Fruit fly (Drosophila melanogaster) whole organism, embryonic: Measurements from ENCODE around the gene peb.

ENCODE experiments used
- Aef1 ChIP-seq: fragments of 200-800 bp; sonication (Bioruptor generic); IDR thresholded peaks from 3 replicates; pipeline ENCODE4 v1.3.6; 2022; ENCODE audit warnings: missing biosample characterization, missing genetic modification characterization
- Atf-2 ChIP-seq: fragments of 200-800 bp; sonication (Bioruptor generic); optimal IDR thresholded peaks from 2 replicates; lab custom pipeline; 2016; ENCODE audit warnings: missing biosample characterization, missing genetic modification characterization
- B-H2 ChIP-seq: fragments of 200-800 bp; sonication (Bioruptor generic); optimal IDR thresholded peaks from 2 replicates; lab custom pipeline; 2018; ENCODE audit warnings: missing biosample characterization, mild to moderate bottlenecking, missing genetic modification characterization
- Bgb ChIP-seq: fragments of 200-800 bp; sonication (Bioruptor generic); IDR thresholded peaks from 2 replicates; pipeline ENCODE4 v1.3.6; 2022; ENCODE audit warnings: missing biosample characterization, missing genetic modification characterization; ENCODE audit not compliant: partially characterized antibody
- CG10267 ChIP-seq: fragments of 200-800 bp; sonication (Bioruptor generic); optimal IDR thresholded peaks from 2 replicates; lab custom pipeline; 2018; ENCODE audit warnings: missing biosample characterization, mild to moderate bottlenecking, missing genetic modification characterization, moderate library complexity
- CG10959 ChIP-seq: fragments of 200-800 bp; sonication (Bioruptor generic); IDR thresholded peaks from 2 replicates; pipeline ENCODE4 v1.3.6; 2022; ENCODE audit warnings: missing biosample characterization, missing genetic modification characterization
- CG11247 ChIP-seq: fragments of 200-800 bp; sonication (Bioruptor generic); IDR thresholded peaks from 2 replicates; pipeline ENCODE4 v1.3.6; 2022; ENCODE audit warnings: missing biosample characterization, missing genetic modification characterization
- CG12155 ChIP-seq: fragments of 200-800 bp; sonication (Bioruptor generic); optimal IDR thresholded peaks from 3 replicates; lab custom pipeline; 2016; ENCODE audit warnings: missing biosample characterization, missing genetic modification characterization
- CG12769 ChIP-seq: fragments of 200-800 bp; sonication (Bioruptor generic); optimal IDR thresholded peaks from 2 replicates; lab custom pipeline; 2019; ENCODE audit warnings: missing biosample characterization, mild to moderate bottlenecking, missing genetic modification characterization, moderate library complexity
- CG14050 ChIP-seq: fragments of 200-800 bp; sonication (Bioruptor generic); IDR thresholded peaks from 3 replicates; pipeline ENCODE4 v1.3.6; 2022; ENCODE audit warnings: missing biosample characterization, missing genetic modification characterization
- CG14441 ChIP-seq: fragments of 200-800 bp; sonication (Bioruptor generic); IDR thresholded peaks from 2 replicates; pipeline ENCODE4 v1.3.6; 2022; ENCODE audit warnings: missing biosample characterization, missing genetic modification characterization
- CG17568 ChIP-seq: fragments of 200-800 bp; sonication (Bioruptor generic); optimal IDR thresholded peaks from 2 replicates; lab custom pipeline; 2018; ENCODE audit warnings: missing biosample characterization, mild to moderate bottlenecking, missing genetic modification characterization, moderate library complexity
- CG18764 ChIP-seq: fragments of 200-800 bp; sonication (Bioruptor generic); optimal IDR thresholded peaks from 3 replicates; lab custom pipeline; 2016; ENCODE audit warnings: missing biosample characterization, missing genetic modification characterization
- CG2129 ChIP-seq: fragments of 200-800 bp; sonication (Bioruptor generic); IDR thresholded peaks from 2 replicates; pipeline ENCODE4 v1.3.6; 2022; ENCODE audit warnings: missing biosample characterization, missing genetic modification characterization; ENCODE audit not compliant: partially characterized antibody
- CG2678 ChIP-seq: fragments of 200-800 bp; sonication (Bioruptor generic); optimal IDR thresholded peaks from 3 replicates; lab custom pipeline; 2019; ENCODE audit warnings: missing biosample characterization, mild to moderate bottlenecking, missing genetic modification characterization, moderate library complexity
- CG30020 ChIP-seq: fragments of 200-800 bp; optimal IDR thresholded peaks from 2 replicates; lab custom pipeline; 2019; ENCODE audit warnings: missing biosample characterization, mild to moderate bottlenecking, missing genetic modification characterization, moderate library complexity
- CG4328 ChIP-seq: fragments of 200-800 bp; sonication (Bioruptor generic); optimal IDR thresholded peaks from 3 replicates; lab custom pipeline; 2017; ENCODE audit warnings: missing biosample characterization, missing genetic modification reagents, missing genetic modification characterization
- CG4360 ChIP-seq: fragments of 200-800 bp; sonication (Bioruptor generic); IDR thresholded peaks from 2 replicates; pipeline ENCODE4 v1.3.6; 2022; ENCODE audit warnings: missing biosample characterization, missing genetic modification characterization
- CG4707 ChIP-seq: fragments of 200-800 bp; sonication (Bioruptor generic); optimal IDR thresholded peaks from 2 replicates; lab custom pipeline; 2018; ENCODE audit warnings: missing biosample characterization, mild to moderate bottlenecking, missing genetic modification characterization, moderate library complexity
- CG7786 ChIP-seq: fragments of 200-800 bp; sonication (Bioruptor generic); optimal IDR thresholded peaks from 2 replicates; lab custom pipeline; 2016; ENCODE audit warnings: missing biosample characterization, missing genetic modification characterization
- CG8388 ChIP-seq: fragments of 200-800 bp; sonication (Bioruptor generic); optimal IDR thresholded peaks from 2 replicates; lab custom pipeline; 2019; ENCODE audit warnings: missing biosample characterization, mild to moderate bottlenecking, missing genetic modification characterization, moderate library complexity
- CG9817 ChIP-seq: fragments of 200-800 bp; sonication (Bioruptor generic); optimal IDR thresholded peaks from 2 replicates; lab custom pipeline; 2018; ENCODE audit warnings: missing biosample characterization, mild to moderate bottlenecking, missing genetic modification characterization, moderate library complexity
- Camta ChIP-seq: fragments of 200-800 bp; sonication (Bioruptor generic); optimal IDR thresholded peaks from 2 replicates; lab custom pipeline; 2016; ENCODE audit warnings: missing biosample characterization, missing genetic modification characterization
- D ChIP-seq, 2 experiments: fragments of 200-800 bp in 1 of 2; fragments of >200 bp in 1 of 2; sonication (Bioruptor generic) in 1 of 2; optimal IDR thresholded peaks; 2 replicates in 1 of 2; 3 replicates in 1 of 2; lab custom pipeline; 2017; ENCODE audit warnings: mild to moderate bottlenecking in 1 of 2, missing biosample characterization in 1 of 2, missing genetic modification characterization in 1 of 2, missing genetic modification reagents in 1 of 2
- Dek ChIP-seq: fragments of 200-800 bp; sonication (Bioruptor generic); optimal IDR thresholded peaks from 3 replicates; lab custom pipeline; 2019; ENCODE audit warnings: missing biosample characterization, mild to moderate bottlenecking, missing genetic modification characterization, moderate library complexity
- Dll ChIP-seq: fragments of 200-800 bp; sonication (Bioruptor generic); IDR thresholded peaks from 4 replicates; pipeline ENCODE4 v1.3.6; 2022; ENCODE audit warnings: missing biosample characterization, missing genetic modification characterization; ENCODE audit not compliant: partially characterized antibody
- Eip74EF ChIP-seq, 2 experiments: fragments of 200-800 bp in 1 of 2; fragments of >200 bp in 1 of 2; sonication (Bioruptor generic) in 1 of 2; optimal IDR thresholded peaks; 2 replicates each; lab custom pipeline; 2017 to 2019; ENCODE audit warnings: missing biosample characterization in 2 of 2, missing genetic modification characterization in 2 of 2, mild to moderate bottlenecking in 1 of 2, moderate library complexity in 1 of 2
- HLH3B ChIP-seq: fragments of 200-800 bp; sonication (Bioruptor generic); IDR thresholded peaks from 2 replicates; pipeline ENCODE4 v1.3.6; 2022; ENCODE audit warnings: missing biosample characterization, missing genetic modification characterization
- Hand ChIP-seq: fragments of 200-800 bp; sonication (Bioruptor generic); optimal IDR thresholded peaks from 2 replicates; lab custom pipeline; 2017; ENCODE audit warnings: mild to moderate bottlenecking, missing biosample characterization, missing genetic modification reagents, missing genetic modification characterization
- Hmx ChIP-seq: fragments of 200-800 bp; sonication (Bioruptor generic); optimal IDR thresholded peaks from 2 replicates; lab custom pipeline; 2016; ENCODE audit warnings: missing biosample characterization, missing genetic modification characterization
- Lim3 ChIP-seq: fragments of 200-800 bp; sonication (Bioruptor generic); IDR thresholded peaks from 2 replicates; pipeline ENCODE4 v1.3.6; 2022; ENCODE audit warnings: missing biosample characterization, missing genetic modification characterization
- Sox102F ChIP-seq: fragments of 200-800 bp; sonication (Bioruptor generic); optimal IDR thresholded peaks from 2 replicates; lab custom pipeline; 2018; ENCODE audit warnings: missing biosample characterization, mild to moderate bottlenecking, missing genetic modification characterization, moderate library complexity
- Sry-δ ChIP-seq: fragments of 200-800 bp; sonication (Bioruptor generic); optimal IDR thresholded peaks from 2 replicates; lab custom pipeline; 2016; ENCODE audit warnings: missing biosample characterization, missing genetic modification characterization
- Trl ChIP-seq, 3 experiments: fragments of >200 bp in 2 of 3; fragments of 200-800 bp in 1 of 3; sonication (Bioruptor generic) in 1 of 3; optimal IDR thresholded peaks; 2 replicates in 1 of 3; 3 replicates in 2 of 3; lab custom pipeline; 2016 to 2017; ENCODE audit warnings: missing biosample characterization in 1 of 3, missing genetic modification characterization in 1 of 3
- YL-1 ChIP-seq: fragments of 200-800 bp; sonication (Bioruptor generic); optimal IDR thresholded peaks from 3 replicates; lab custom pipeline; 2017; ENCODE audit warnings: missing biosample characterization, mild to moderate bottlenecking, missing genetic modification characterization
- ac ChIP-seq: fragments of 200-800 bp; sonication (Bioruptor generic); optimal IDR thresholded peaks from 3 replicates; lab custom pipeline; 2017; ENCODE audit warnings: missing biosample characterization, mild to moderate bottlenecking, missing genetic modification characterization
- ase ChIP-seq: fragments of 200-800 bp; sonication (Bioruptor generic); IDR thresholded peaks from 3 replicates; pipeline ENCODE4 v1.3.6; 2022; ENCODE audit warnings: missing biosample characterization, missing genetic modification characterization
- ash1 ChIP-seq: fragments of 200-800 bp; sonication (Bioruptor generic); optimal IDR thresholded peaks from 2 replicates; lab custom pipeline; 2018; ENCODE audit warnings: missing biosample characterization, mild to moderate bottlenecking, missing genetic modification characterization
- ato ChIP-seq: fragments of 200-800 bp; sonication (Bioruptor generic); IDR thresholded peaks from 2 replicates; pipeline ENCODE4 v1.3.6; 2022; ENCODE audit warnings: missing biosample characterization, missing genetic modification characterization; ENCODE audit not compliant: partially characterized antibody
- crc ChIP-seq: fragments of 200-800 bp; sonication (Bioruptor generic); optimal IDR thresholded peaks from 2 replicates; lab custom pipeline; 2016; ENCODE audit warnings: missing biosample characterization, missing genetic modification characterization
- dimm ChIP-seq: fragments of 200-800 bp; sonication (Bioruptor generic); IDR thresholded peaks from 2 replicates; pipeline ENCODE4 v1.3.6; 2022; ENCODE audit warnings: missing biosample characterization, missing genetic modification characterization
- emc ChIP-seq: fragments of 200-800 bp; sonication (Bioruptor generic); optimal IDR thresholded peaks from 2 replicates; lab custom pipeline; 2016; ENCODE audit warnings: missing biosample characterization, missing genetic modification characterization
- grau ChIP-seq: fragments of 200-800 bp; optimal IDR thresholded peaks from 3 replicates; lab custom pipeline; 2019; ENCODE audit warnings: missing biosample characterization, mild to moderate bottlenecking, missing genetic modification characterization, moderate library complexity
- jigr1 ChIP-seq: fragments of 200-800 bp; sonication (Bioruptor generic); IDR thresholded peaks from 3 replicates; pipeline ENCODE4 v1.3.6; 2022; ENCODE audit warnings: missing biosample characterization, missing genetic modification characterization
- lola ChIP-seq, 3 experiments: fragments of >200 bp in 2 of 3; fragments of 200-800 bp in 1 of 3; sonication (Bioruptor generic) in 1 of 3; optimal IDR thresholded peaks; 2 replicates each; lab custom pipeline; 2017 to 2019; ENCODE audit warnings: missing biosample characterization in 3 of 3, missing genetic modification characterization in 3 of 3, mild to moderate bottlenecking in 1 of 3, moderate library complexity in 1 of 3
- p53 ChIP-seq: fragments of 200-800 bp; sonication (Bioruptor generic); optimal IDR thresholded peaks from 2 replicates; lab custom pipeline; 2016; ENCODE audit warnings: missing biosample characterization, missing genetic modification characterization
- pnt ChIP-seq: fragments of 200-800 bp; sonication (Bioruptor generic); optimal IDR thresholded peaks from 3 replicates; lab custom pipeline; 2016; ENCODE audit warnings: missing biosample characterization, missing genetic modification characterization
- scrt ChIP-seq: fragments of 200-800 bp; sonication (Bioruptor generic); optimal IDR thresholded peaks from 2 replicates; lab custom pipeline; 2018; ENCODE audit warnings: missing biosample characterization, mild to moderate bottlenecking, missing genetic modification characterization, moderate library complexity
- so ChIP-seq: fragments of 200-800 bp; sonication (Bioruptor generic); IDR thresholded peaks from 3 replicates; pipeline ENCODE4 v1.3.6; 2022; ENCODE audit warnings: missing biosample characterization, missing genetic modification characterization
- ttk ChIP-seq: fragments of 200-800 bp; sonication (Bioruptor generic); IDR thresholded peaks from 2 replicates; pipeline ENCODE4 v2.1.2; 2022; ENCODE audit warnings: missing biosample characterization, missing genetic modification characterization

The peb gene

DNA sequence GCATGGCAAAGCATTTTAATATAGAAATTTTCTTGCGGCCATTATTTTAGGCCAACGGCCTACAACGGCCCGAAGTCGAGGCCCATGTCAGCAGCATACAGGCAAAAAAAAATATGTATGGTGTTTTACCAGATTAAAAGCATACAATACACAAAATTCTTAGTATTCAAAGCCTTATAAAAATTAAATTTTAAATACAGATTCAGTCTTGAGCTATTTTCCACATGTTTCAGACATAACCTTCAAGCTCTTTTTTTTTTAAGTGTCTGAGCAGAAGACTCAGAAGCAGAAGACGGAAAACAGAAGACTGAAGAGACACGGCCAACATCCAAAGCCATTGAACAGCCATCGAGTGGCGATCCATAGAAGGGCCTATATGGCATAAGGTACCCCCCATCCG lies 35.6 kb upstream of the peb start (continued):
- no peak for TF ChIP-seq Sry-δ
- no peak for TF ChIP-seq CG14050
- no peak for TF ChIP-seq Dek (tag; lab: Kevin White, UChicago)
- TF ChIP-seq pnt (GFP tag; lab: Kevin White, UChicago): peak; percentile 22
- TF ChIP-seq CG8388 (GFP tag; lab: Kevin White, UChicago): peak; percentile 51
- TF ChIP-seq CG18764: no peak
- TF ChIP-seq emc (GFP tag; lab: Kevin White, UChicago): no peak
- no peak for TF ChIP-seq ash1 (GFP tag; lab: Kevin White, UChicago)
- no peak for TF ChIP-seq so (GFP tag; lab: Robert Waterston, UW)
- TF ChIP-seq CG10959 (GFP tag; lab: Robert Waterston, UW): peak; percentile 48; the same call in 1 of the 2 replicates
- peak; percentile 52 for TF ChIP-seq CG10267 (tag; lab: Kevin White, UChicago)
- TF ChIP-seq CG9817 (tag; lab: Kevin White, UChicago): no peak
- no peak for TF ChIP-seq p53
- no peak for TF ChIP-seq B-H2
- no peak for TF ChIP-seq Hmx (GFP tag; lab: Kevin White, UChicago)
- TF ChIP-seq ato (GFP tag; lab: Robert Waterston, UW): no peak
- no peak for TF ChIP-seq CG2129
- TF ChIP-seq Aef1: no peak
- TF ChIP-seq Bgb (GFP tag; lab: Robert Waterston, UW): no peak
- no peak for TF ChIP-seq Lim3 (GFP tag; lab: Robert Waterston, UW)
- peak; percentile 16 for TF ChIP-seq CG7786 (GFP tag; lab: Kevin White, UChicago)
- no peak for TF ChIP-seq Dll
- TF ChIP-seq HLH3B (GFP tag; lab: Robert Waterston, UW): peak; percentile 37; the same call in 1 of the 2 replicates
- TF ChIP-seq CG4328 (GFP tag; lab: Kevin White, UChicago): no peak
- no peak for TF ChIP-seq CG17568 (GFP tag; lab: Kevin White, UChicago)
- no peak for TF ChIP-seq jigr1 (GFP tag; lab: Robert Waterston, UW)
- TF ChIP-seq dimm (GFP tag; lab: Robert Waterston, UW): no peak
- TF ChIP-seq CG12155 (GFP tag; lab: Kevin White, UChicago): no peak
- TF ChIP-seq Hand (GFP tag; lab: Kevin White, UChicago): no peak
- no peak for TF ChIP-seq Trl (optimal IDR thresholded peaks at IDR 0.05; lab: Kevin White, UChicago)
- TF ChIP-seq Trl (GFP tag; optimal IDR thresholded peaks at IDR 0.05; lab: Kevin White, UChicago): peak; percentile 9
- peak; percentile 32; the same call in 1 of the 2 replicates for TF ChIP-seq ttk (GFP tag; lab: Robert Waterston, UW)
- TF ChIP-seq lola (GFP tag; optimal IDR thresholded peaks at IDR 0.05; lab: Kevin White, UChicago): peak in 1 of 3 experiments; percentile 76
- no peak for TF ChIP-seq ase
- no peak for TF ChIP-seq ac (GFP tag; lab: Kevin White, UChicago)
- no peak for TF ChIP-seq CG4360 (GFP tag; lab: Robert Waterston, UW)
- TF ChIP-seq YL-1 (GFP tag; lab: Kevin White, UChicago): no peak
- peak; percentile 17 for TF ChIP-seq Atf-2 (GFP tag; lab: Kevin White, UChicago)
- TF ChIP-seq CG11247 (GFP tag; lab: Robert Waterston, UW): no peak
- TF ChIP-seq CG4707 (GFP tag; lab: Kevin White, UChicago): no peak
- TF ChIP-seq CG12769: no peak
- TF ChIP-seq CG2678 (tag; lab: Kevin White, UChicago): peak; percentile 61
- no peak for TF ChIP-seq Eip74EF (GFP tag; optimal IDR thresholded peaks at IDR 0.05; lab: Kevin White, UChicago)
- no peak for TF ChIP-seq CG30020 (tag; lab: Kevin White, UChicago)
- no peak for TF ChIP-seq scrt (GFP tag; lab: Kevin White, UChicago)
- peak; percentile 9 for TF ChIP-seq Camta
- TF ChIP-seq grau: peak; percentile 22
- peak; percentile 45 for TF ChIP-seq Sox102F
- no peak for TF ChIP-seq crc (GFP tag; lab: Kevin White, UChicago)
- TF ChIP-seq D (optimal IDR thresholded peaks at IDR 0.05; lab: Kevin White, UChicago): no peak
- TF ChIP-seq D (GFP tag; optimal IDR thresholded peaks at IDR 0.05; lab: Kevin White, UChicago): peak; percentile 55
- TF ChIP-seq CG14441: no peak
